5 fruit fly cellular contexts compared by ENCODE assay signal in genomic region chr2L:135383-136130, dm6.
TF ChIP-seq lines count a peak whose summit lies in the region.

No protein-coding gene starts in this region.

- TF ChIP-seq CTCF in whole organism, embryonic (GFP tag; optimal IDR thresholded peaks at IDR 0.05; lab: Kevin White, UChicago): no peak

TF ChIP-seq in whole organism, adult, 20 proteins besides CTCF, POLR2A, EP300 and RAD21:
- TF ChIP-seq CG12768 (GFP tag; optimal IDR thresholded peaks at IDR 0.05; lab: Kevin White, UChicago) (no peak), kay (GFP tag; lab: Kevin White, UChicago; ENCODE audit: borderline replicate concordance) (peak; percentile 30)

TF ChIP-seq in whole organism, embryonic, 481 proteins besides CTCF, POLR2A, EP300 and RAD21:
- TF ChIP-seq Eip74EF (GFP tag; optimal IDR thresholded peaks at IDR 0.05; lab: Kevin White, UChicago): peak in 1 of 2 experiments; percentile 55
- TF ChIP-seq chinmo (GFP tag; IDR thresholded peaks at IDR 0.05; lab: Robert Waterston, UW; ENCODE audit: partially characterized antibody): peak; percentile 95; the same call in 3 of the 4 replicates
- peak; percentile 47 for TF ChIP-seq sd (tag; optimal IDR thresholded peaks at IDR 0.05; lab: Kevin White, UChicago)
- TF ChIP-seq CG9932 (GFP tag; IDR thresholded peaks at IDR 0.05; lab: Robert Waterston, UW): no peak
- TF ChIP-seq CG13894 (tag; optimal IDR thresholded peaks at IDR 0.05; lab: Kevin White, UChicago): peak; percentile 26
- no peak for TF ChIP-seq bcd (GFP tag; optimal IDR thresholded peaks at IDR 0.05; lab: Kevin White, UChicago)
- peak; percentile 55 for TF ChIP-seq CG12769 (tag; optimal IDR thresholded peaks at IDR 0.05; lab: Kevin White, UChicago)
- TF ChIP-seq grn (GFP tag; optimal IDR thresholded peaks at IDR 0.05; lab: Kevin White, UChicago): peak; percentile 45
- TF ChIP-seq gsb (GFP tag; IDR thresholded peaks at IDR 0.05; lab: Robert Waterston, UW): no peak
- TF ChIP-seq nom (GFP tag; optimal IDR thresholded peaks at IDR 0.05; lab: Kevin White, UChicago): peak; percentile 71
- TF ChIP-seq Med (GFP tag; lab: Kevin White, UChicago): peak; percentile 38
- TF ChIP-seq sens (GFP tag; lab: Kevin White, UChicago): peak; percentile 76
- TF ChIP-seq Hr78 (GFP tag; optimal IDR thresholded peaks at IDR 0.05; lab: Kevin White, UChicago): peak in 1 of 2 experiments; percentile 17
- TF ChIP-seq CG9876 (GFP tag; optimal IDR thresholded peaks at IDR 0.05; lab: Kevin White, UChicago): no peak
- peak; percentile 42; the same call in 1 of the 2 replicates for TF ChIP-seq Awh (GFP tag; IDR thresholded peaks at IDR 0.05; lab: Robert Waterston, UW)
- no peak for TF ChIP-seq Asciz (GFP tag; optimal IDR thresholded peaks at IDR 0.05; lab: Kevin White, UChicago)
- TF ChIP-seq CG33557 (GFP tag; optimal IDR thresholded peaks at IDR 0.05; lab: Kevin White, UChicago): no peak
- peak; percentile 76 for TF ChIP-seq abd-A (tag; optimal IDR thresholded peaks at IDR 0.05; lab: Kevin White, UChicago)
- TF ChIP-seq vvl (GFP tag; IDR thresholded peaks at IDR 0.05; lab: Robert Waterston, UW): peak; percentile 81

TF ChIP-seq in whole organism, prepupa, 60 proteins besides CTCF, POLR2A, EP300 and RAD21:
- TF ChIP-seq CG3919 (GFP tag; optimal IDR thresholded peaks at IDR 0.05; lab: Kevin White, UChicago) (peak; percentile 4), CG9139 (GFP tag; optimal IDR thresholded peaks at IDR 0.05; lab: Kevin White, UChicago) (peak; percentile 47), ss (GFP tag; optimal IDR thresholded peaks at IDR 0.05; lab: Kevin White, UChicago) (peak; percentile 8 to 67), CG1621 (tag; optimal IDR thresholded peaks at IDR 0.05; lab: Kevin White, UChicago) (peak; percentile 36), CG6854 (GFP tag; optimal IDR thresholded peaks at IDR 0.05; lab: Kevin White, UChicago) (no peak), svp (GFP tag; lab: Kevin White, UChicago) (peak; percentile 98), Eip75B (GFP tag; optimal IDR thresholded peaks at IDR 0.05; lab: Kevin White, UChicago) (no peak), CG6808 (GFP tag; optimal IDR thresholded peaks at IDR 0.05; lab: Kevin White, UChicago) (peak; percentile 26), Gug (GFP tag; IDR thresholded peaks at IDR 0.05; lab: Robert Waterston, UW) (no peak), Eip78C (GFP tag; lab: Kevin White, UChicago) (peak; percentile 63)

TF ChIP-seq in whole organism, pupa, 21 proteins besides CTCF, POLR2A, EP300 and RAD21:
- TF ChIP-seq CG14655 (GFP tag; optimal IDR thresholded peaks at IDR 0.05; lab: Kevin White, UChicago) (no peak), CG34367 (tag; optimal IDR thresholded peaks at IDR 0.05; lab: Kevin White, UChicago) (peak; percentile 3), Pif1A (GFP tag; optimal IDR thresholded peaks at IDR 0.05; lab: Kevin White, UChicago) (peak; percentile 25), CG13204 (GFP tag; optimal IDR thresholded peaks at IDR 0.05; lab: Kevin White, UChicago) (no peak), gl (tag; optimal IDR thresholded peaks at IDR 0.05; lab: Kevin White, UChicago) (peak; percentile 17), Snoo (tag; optimal IDR thresholded peaks at IDR 0.05; lab: Kevin White, UChicago) (no peak), CG9948 (tag; optimal IDR thresholded peaks at IDR 0.05; lab: Kevin White, UChicago) (no peak), EcR (GFP tag; optimal IDR thresholded peaks at IDR 0.05; lab: Kevin White, UChicago) (peak; percentile 41)

TF ChIP-seq in whole organism, wandering third instar larva, 38 proteins besides CTCF, POLR2A, EP300 and RAD21:
- TF ChIP-seq Rel (GFP tag; optimal IDR thresholded peaks at IDR 0.05; lab: Kevin White, UChicago): no peak
- TF ChIP-seq Rel (tag; optimal IDR thresholded peaks at IDR 0.05; lab: Kevin White, UChicago): peak; percentile 20
- TF ChIP-seq CrebA (GFP tag; optimal IDR thresholded peaks at IDR 0.05; lab: Kevin White, UChicago; ENCODE audit: borderline replicate concordance): no peak
- no peak for TF ChIP-seq CG32264 (GFP tag; optimal IDR thresholded peaks at IDR 0.05; lab: Kevin White, UChicago)
- peak; percentile 62 for TF ChIP-seq Hnf4 (GFP tag; optimal IDR thresholded peaks at IDR 0.05; lab: Kevin White, UChicago)
- TF ChIP-seq fru (GFP tag; optimal IDR thresholded peaks at IDR 0.05; lab: Kevin White, UChicago): peak; percentile 47
